Worm (Caenorhabditis elegans) whole organism, L1 larva: ENCODE data around the gene pho-7.

Experiments
- C04F5.9 ChIP-seq: sonication (generic microtip); optimal IDR thresholded peaks from 2 replicates; lab custom pipeline; 2016; ENCODE audit warnings: missing genetic modification characterization, missing compliant biosample characterization
- C34B4.2 ChIP-seq: sonication (generic microtip); optimal IDR thresholded peaks from 2 replicates; lab custom pipeline; 2017; ENCODE audit warnings: mild to moderate bottlenecking, missing genetic modification characterization, missing compliant biosample characterization
- aha-1 ChIP-seq: fragments of 150-350 bp; optimal IDR thresholded peaks from 2 replicates; lab custom pipeline; 2014; ENCODE audit warnings: missing biosample characterization, missing genetic modification characterization
- alr-1 ChIP-seq: fragments of 200-800 bp; sonication (Bioruptor generic); optimal IDR thresholded peaks from 2 replicates; lab custom pipeline; 2018; ENCODE audit warnings: borderline replicate concordance, mild to moderate bottlenecking, missing genetic modification characterization, missing compliant biosample characterization
- blmp-1 ChIP-seq: fragments of 150-350 bp; optimal IDR thresholded peaks from 2 replicates; lab custom pipeline; 2014; ENCODE audit warnings: missing biosample characterization, missing genetic modification characterization
- ces-1 ChIP-seq: fragments of 150-350 bp; optimal IDR thresholded peaks from 2 replicates; lab custom pipeline; 2014; ENCODE audit warnings: missing biosample characterization, missing genetic modification reagents, missing genetic modification characterization
- dpl-1 ChIP-seq, 3 experiments: fragments of 150-350 bp in 2 of 3; sonication (generic microtip) in 1 of 3; optimal IDR thresholded peaks; 2 replicates each; lab custom pipeline; 2014 to 2017; ENCODE audit warnings: missing biosample characterization in 3 of 3, missing genetic modification characterization in 3 of 3, missing genetic modification reagents in 3 of 3
- efl-1 ChIP-seq, 4 experiments: fragments of 150-350 bp; optimal IDR thresholded peaks in 3 of 4; peaks in 1 of 4; 1 replicate in 1 of 4; 2 replicates in 3 of 4; lab custom pipeline; 2014; ENCODE audit warnings: missing biosample characterization in 2 of 4, missing genetic modification characterization in 2 of 4, missing genetic modification reagents in 2 of 4
- elt-2 ChIP-seq: sonication (generic microtip); optimal IDR thresholded peaks from 2 replicates; lab custom pipeline; 2016; ENCODE audit warnings: missing genetic modification characterization, mild to moderate bottlenecking, inconsistent platforms, missing compliant biosample characterization, missing genetic modification reagents
- fkh-4 ChIP-seq: sonication (generic microtip); optimal IDR thresholded peaks from 2 replicates; lab custom pipeline; 2016; ENCODE audit warnings: missing compliant biosample characterization, missing genetic modification characterization, borderline replicate concordance
- fkh-8 ChIP-seq: sonication (generic microtip); optimal IDR thresholded peaks from 2 replicates; lab custom pipeline; 2016; ENCODE audit warnings: mild to moderate bottlenecking, missing genetic modification characterization, missing compliant biosample characterization
- grh-1 ChIP-seq: fragments of 200-800 bp; sonication (Bioruptor generic); IDR thresholded peaks from 2 replicates; pipeline ENCODE4 v1.3.6; 2022; ENCODE audit warnings: missing genetic modification reagents, missing genetic modification characterization, missing compliant biosample characterization
- hpl-2 ChIP-seq: fragments of 150-350 bp; optimal IDR thresholded peaks from 2 replicates; lab custom pipeline; 2014; ENCODE audit warnings: missing biosample characterization, missing genetic modification reagents, missing genetic modification characterization
- jun-1 ChIP-seq: fragments of 150-350 bp; optimal IDR thresholded peaks from 2 replicates; lab custom pipeline; 2014; ENCODE audit warnings: missing biosample characterization, missing genetic modification reagents, missing genetic modification characterization
- lin-14 ChIP-seq: fragments of 200-800 bp; sonication (Bioruptor generic); optimal IDR thresholded peaks from 2 replicates; lab custom pipeline; 2018; ENCODE audit warnings: mild to moderate bottlenecking, missing genetic modification characterization, moderate library complexity, missing compliant biosample characterization
- lsy-2 ChIP-seq, 2 experiments: fragments of 150-350 bp; optimal IDR thresholded peaks; 2 replicates each; lab custom pipeline; 2014; ENCODE audit warnings: missing biosample characterization in 2 of 2, missing genetic modification characterization in 2 of 2
- mef-2 ChIP-seq: fragments of 150-350 bp; optimal IDR thresholded peaks from 2 replicates; lab custom pipeline; 2014; ENCODE audit warnings: missing biosample characterization, missing genetic modification characterization
- mep-1 ChIP-seq: fragments of 150-350 bp; optimal IDR thresholded peaks from 2 replicates; lab custom pipeline; 2014; ENCODE audit warnings: missing biosample characterization, missing genetic modification characterization
- nhr-11 ChIP-seq: fragments of 150-350 bp; optimal IDR thresholded peaks from 2 replicates; lab custom pipeline; 2014; ENCODE audit warnings: missing biosample characterization, missing genetic modification characterization
- nhr-12 ChIP-seq: sonication (generic microtip); optimal IDR thresholded peaks from 2 replicates; lab custom pipeline; 2017; ENCODE audit warnings: missing biosample characterization, missing genetic modification characterization
- nhr-20 ChIP-seq: sonication (generic microtip); optimal IDR thresholded peaks from 2 replicates; lab custom pipeline; 2016; ENCODE audit warnings: mild to moderate bottlenecking, missing genetic modification characterization, missing compliant biosample characterization
- nhr-28 ChIP-seq: fragments of 150-350 bp; optimal IDR thresholded peaks from 2 replicates; lab custom pipeline; 2014; ENCODE audit warnings: missing biosample characterization, missing genetic modification characterization
- nhr-76 ChIP-seq: sonication (generic microtip); optimal IDR thresholded peaks from 2 replicates; lab custom pipeline; 2017; ENCODE audit warnings: missing biosample characterization, missing genetic modification characterization
- nhr-77 ChIP-seq: fragments of 150-350 bp; optimal IDR thresholded peaks from 2 replicates; lab custom pipeline; 2014; ENCODE audit warnings: missing biosample characterization, missing genetic modification characterization
- pag-3 ChIP-seq: sonication (generic microtip); optimal IDR thresholded peaks from 2 replicates; lab custom pipeline; 2017; ENCODE audit warnings: missing genetic modification characterization, mild to moderate bottlenecking, missing compliant biosample characterization, antibody characterized with exemption, borderline replicate concordance; ENCODE audit not compliant: insufficient read depth
- pax-3 ChIP-seq: fragments of 200-800 bp; sonication (Bioruptor generic); optimal IDR thresholded peaks from 2 replicates; lab custom pipeline; 2018; ENCODE audit warnings: mild to moderate bottlenecking, missing genetic modification characterization, moderate library complexity, missing compliant biosample characterization
- rnt-1 ChIP-seq: sonication (generic microtip); optimal IDR thresholded peaks from 2 replicates; lab custom pipeline; 2016; ENCODE audit warnings: mild to moderate bottlenecking, missing genetic modification characterization, moderate library complexity, missing compliant biosample characterization
- snpc-4 ChIP-seq: fragments of 150-350 bp; optimal IDR thresholded peaks from 2 replicates; lab custom pipeline; 2014; ENCODE audit warnings: missing biosample characterization, missing genetic modification characterization
- sox-4 ChIP-seq: sonication (generic microtip); optimal IDR thresholded peaks from 2 replicates; lab custom pipeline; 2016; ENCODE audit warnings: missing genetic modification characterization, missing compliant biosample characterization
- swsn-7 ChIP-seq: sonication (generic microtip); optimal IDR thresholded peaks from 2 replicates; lab custom pipeline; 2016; ENCODE audit warnings: missing genetic modification characterization, missing compliant biosample characterization
- tlp-1 ChIP-seq: fragments of 150-350 bp; optimal IDR thresholded peaks from 2 replicates; lab custom pipeline; 2014; ENCODE audit warnings: missing biosample characterization, missing genetic modification characterization
- unc-130 ChIP-seq: fragments of 150-350 bp; optimal IDR thresholded peaks from 2 replicates; lab custom pipeline; 2017; ENCODE audit warnings: missing biosample characterization, missing genetic modification characterization, inconsistent platforms
- zip-4 ChIP-seq: fragments of 200-800 bp; sonication (Bioruptor generic); optimal IDR thresholded peaks from 2 replicates; lab custom pipeline; 2018; ENCODE audit warnings: mild to moderate bottlenecking, missing genetic modification characterization, moderate library complexity, missing compliant biosample characterization
- ztf-4 ChIP-seq: fragments of 150-350 bp; optimal IDR thresholded peaks from 2 replicates; lab custom pipeline; 2014; ENCODE audit warnings: missing biosample characterization, missing genetic modification characterization

Gene pho-7

DNA sequence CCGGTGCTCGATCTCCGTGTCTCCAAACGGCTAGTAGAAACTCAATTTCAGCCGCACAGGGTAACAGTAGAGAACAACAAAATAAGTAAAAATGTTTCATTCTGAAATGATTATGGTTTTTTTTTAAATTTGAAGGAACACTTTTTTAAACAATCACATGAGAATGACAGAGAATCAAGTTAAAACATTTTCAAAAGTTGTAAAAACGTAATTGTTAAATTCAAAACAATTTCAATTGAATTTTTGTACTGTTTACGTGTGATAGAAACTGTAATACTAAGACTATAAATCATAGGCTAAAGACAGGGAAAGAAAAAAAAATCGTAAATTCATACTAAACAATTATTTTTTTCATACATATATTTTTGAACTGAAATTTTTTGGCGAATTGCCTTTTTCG is at the start of gene pho-7:
Gene pho-7 (minus strand): TSS at position 101 of the 400 bp plus-strand sequence.
- TF ChIP-seq rnt-1 (tag; lab: Kevin White, UChicago) = no peak
- TF ChIP-seq pag-3 = no peak
- no peak for TF ChIP-seq nhr-11
- TF ChIP-seq C04F5.9 (tag; lab: Kevin White, UChicago) = no peak
- TF ChIP-seq mef-2 (tag; lab: Kevin White, UChicago) = no peak
- no peak for TF ChIP-seq nhr-28 (tag; lab: Kevin White, UChicago)
- no peak for TF ChIP-seq blmp-1 (tag; lab: Kevin White, UChicago)
- no peak for TF ChIP-seq lin-14 (GFP tag; lab: Kevin White, UChicago)
- TF ChIP-seq swsn-7 (tag; lab: Kevin White, UChicago) = no peak
- TF ChIP-seq pax-3 = no peak
- no peak for TF ChIP-seq C34B4.2 (tag; lab: Kevin White, UChicago)
- TF ChIP-seq unc-130 = no peak
- no peak for TF ChIP-seq lsy-2 (tag; optimal IDR thresholded peaks at IDR 0.05; lab: Kevin White, UChicago)

DNA sequence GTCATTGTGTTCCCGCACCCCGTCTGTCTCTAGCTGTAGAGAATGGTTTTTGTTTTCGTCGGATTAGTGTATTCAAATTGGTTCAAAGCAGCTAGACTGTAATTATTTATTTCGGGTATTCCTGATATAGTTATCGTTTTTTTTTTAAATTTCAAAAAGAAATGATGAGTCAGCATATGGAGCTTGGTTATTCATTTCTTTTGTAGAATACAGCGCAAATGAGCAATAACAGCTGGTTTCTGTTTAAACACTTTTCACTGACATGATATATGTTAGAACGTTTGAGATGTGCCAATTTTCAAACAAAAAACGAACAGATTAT is 49.7 kb upstream of the pho-7 start:
- TF ChIP-seq hpl-2 (GFP tag; lab: Kevin White, UChicago) = no peak
- no peak for TF ChIP-seq elt-2 (tag; lab: Kevin White, UChicago)
- no peak for TF ChIP-seq dpl-1 (GFP tag; optimal IDR thresholded peaks at IDR 0.05; lab: Kevin White, UChicago)
- TF ChIP-seq nhr-11 = no peak
- no peak for TF ChIP-seq mep-1 (tag; lab: Kevin White, UChicago)
- TF ChIP-seq sox-4 = no peak
- no peak for TF ChIP-seq ces-1 (GFP tag; lab: Kevin White, UChicago)
- no peak for TF ChIP-seq alr-1 (tag; lab: Kevin White, UChicago)
- TF ChIP-seq, all 84 proteins: peak for 0

DNA sequence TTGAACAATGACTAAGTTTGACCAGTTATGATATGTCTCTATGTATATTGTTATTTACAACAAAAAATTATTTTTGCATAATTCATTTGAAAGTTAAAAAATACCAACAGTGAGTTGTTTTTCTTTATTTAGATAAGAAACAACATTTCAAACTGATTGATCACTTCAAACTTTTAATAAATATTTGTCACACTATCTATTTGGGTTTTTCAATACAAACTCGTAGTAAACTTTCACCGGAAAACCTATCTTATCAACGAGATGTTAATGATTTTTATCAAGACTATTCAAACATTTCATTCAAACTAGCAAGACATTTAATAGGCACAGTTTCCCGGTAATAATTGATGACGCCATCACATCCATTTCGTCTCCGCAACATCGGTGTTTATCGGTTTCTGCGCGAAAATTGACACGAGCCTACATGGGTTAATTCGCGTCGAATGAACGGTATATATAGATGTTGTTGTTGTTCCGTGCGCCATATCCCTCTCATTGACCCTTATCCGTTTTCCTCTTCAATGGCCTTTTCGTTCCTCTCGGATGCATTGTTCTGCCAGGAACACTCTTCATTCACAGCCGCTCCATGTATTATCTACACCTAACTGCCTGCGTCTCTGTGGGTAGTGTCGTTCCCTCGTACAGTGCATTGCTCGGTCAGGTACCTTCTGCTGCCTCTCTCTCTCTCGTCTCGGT is 49.2 kb upstream of the pho-7 start:
- TF ChIP-seq ztf-4 (tag; lab: Kevin White, UChicago) (no peak), snpc-4 (tag; lab: Kevin White, UChicago) (no peak), nhr-76 (no peak), mep-1 (tag; lab: Kevin White, UChicago) (peak; percentile 32), nhr-12 (no peak), nhr-77 (tag; lab: Kevin White, UChicago) (no peak), aha-1 (no peak), elt-2 (tag; lab: Kevin White, UChicago) (peak; percentile 57), tlp-1 (peak; percentile 17)

DNA sequence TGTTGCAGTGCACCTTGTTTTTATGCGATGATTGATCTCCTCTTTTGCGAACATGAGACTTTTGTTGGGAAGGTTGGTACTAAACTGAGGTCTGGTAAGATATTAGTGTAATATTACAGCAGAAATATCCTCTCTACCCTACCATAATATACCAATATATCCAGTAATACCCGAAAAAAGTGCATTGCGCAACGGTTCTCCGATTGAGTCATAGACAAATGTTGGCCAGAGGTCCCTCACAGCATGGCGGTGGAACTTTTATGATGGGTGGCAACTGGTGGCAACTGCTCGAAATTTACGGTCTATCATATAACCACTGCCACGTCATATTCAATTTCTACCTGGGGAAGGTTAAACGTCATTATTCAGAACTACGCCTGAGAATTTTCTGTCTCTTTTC is 48.1 kb upstream of the pho-7 start:
- TF ChIP-seq efl-1 (optimal IDR thresholded peaks at IDR 0.05; lab: Kevin White, UChicago) (no peak), efl-1 (GFP tag; optimal IDR thresholded peaks at IDR 0.05 in 1 of 2; lab: Kevin White, UChicago) (peak in 1 of 2 experiments; percentile 6), fkh-4 (no peak)

DNA sequence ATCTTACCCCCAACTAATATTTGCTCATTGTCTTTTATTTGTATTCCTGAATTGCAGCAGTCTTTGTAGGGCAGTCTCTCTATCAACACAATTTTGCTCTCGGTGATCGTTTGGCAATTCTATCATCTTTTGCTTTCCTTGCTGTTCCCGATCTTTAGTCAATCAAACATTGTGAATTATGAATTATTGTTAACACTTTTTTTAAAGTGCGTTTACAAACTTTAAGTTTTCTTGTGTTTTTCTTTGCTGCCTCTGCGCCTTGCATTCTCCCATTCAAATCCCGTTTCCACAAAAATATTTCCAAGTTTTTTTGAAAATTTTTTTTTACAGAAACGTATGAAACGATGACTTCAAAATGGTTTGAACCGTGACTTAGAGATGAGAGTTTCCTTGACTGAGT is 40.9 kb upstream of the pho-7 start, which contains the start of gene ver-4:
Gene ver-4 (plus strand): TSS at position 301 of the 400 bp plus-strand sequence.
- TF ChIP-seq nhr-20 (tag; lab: Kevin White, UChicago) = no peak
- no peak for TF ChIP-seq grh-1 (GFP tag; lab: Robert Waterston, UW)
- no peak for TF ChIP-seq zip-4
- TF ChIP-seq aha-1 = no peak
- TF ChIP-seq jun-1 (tag; lab: Kevin White, UChicago) = no peak
- TF ChIP-seq fkh-8 (tag; lab: Kevin White, UChicago) = no peak
